Fruit fly (Drosophila melanogaster): Measurements from ENCODE around the gene CG42272.

dm6 chr3L:5774782-5775181, 28.1 kb upstream of the CG42272 start:
- no peak for TF ChIP-seq OdsH (GFP tag; optimal IDR thresholded peaks at IDR 0.05)
- no peak for TF ChIP-seq Sp1 (GFP tag; optimal IDR thresholded peaks at IDR 0.05)
